Worm (Caenorhabditis elegans): ENCODE data around the gene cnc-3.

DNA sequence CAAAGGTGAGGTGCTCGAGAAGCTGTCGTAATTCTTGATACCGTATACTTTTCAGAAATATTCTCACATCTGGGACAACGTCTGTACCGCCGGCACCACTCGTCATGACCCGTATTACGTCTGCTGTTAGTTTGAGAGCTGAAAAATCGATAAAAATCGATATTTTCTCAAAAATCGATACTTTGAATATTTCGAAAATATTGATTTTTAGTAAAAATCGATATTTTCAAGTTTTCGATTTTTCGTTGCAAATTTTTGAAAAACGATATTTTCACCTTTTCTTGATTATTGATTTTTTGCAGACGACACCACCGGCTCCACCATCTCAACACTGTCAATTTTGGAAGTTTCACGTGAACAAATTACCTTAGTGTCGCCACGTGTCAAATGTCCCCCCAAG, 47.9 kb downstream of the cnc-3 start:
- TF ChIP-seq unc-39 (tag; optimal IDR thresholded peaks at IDR 0.05) = no peak
- no peak for TF ChIP-seq ztf-11 (tag; optimal IDR thresholded peaks at IDR 0.05)
- no peak for TF ChIP-seq unc-62 (GFP tag; optimal IDR thresholded peaks at IDR 0.05)
- no peak for TF ChIP-seq sem-2 (GFP tag; optimal IDR thresholded peaks at IDR 0.05)
- no peak for TF ChIP-seq pha-4 (tag; optimal IDR thresholded peaks at IDR 0.05)
- no peak for TF ChIP-seq snpc-4 (tag; optimal IDR thresholded peaks at IDR 0.05)
- TF ChIP-seq nhr-28 (tag; optimal IDR thresholded peaks at IDR 0.05) = no peak
